Worm (Caenorhabditis elegans) whole organism, L4 larva: ENCODE measurements around the gene aex-2.

Experiments used
- T26A8.4 ChIP-seq: fragments of 200-800 bp; sonication (Bioruptor generic); IDR thresholded peaks from 2 replicates; pipeline ENCODE4 v1.3.6; 2022; ENCODE audit warnings: missing genetic modification characterization, missing compliant biosample characterization
- aly-2 ChIP-seq: sonication (generic microtip); optimal IDR thresholded peaks from 2 replicates; lab custom pipeline; 2018; ENCODE audit warnings: missing biosample characterization, missing genetic modification characterization
- ama-1 ChIP-seq: fragments of 150-350 bp; optimal IDR thresholded peaks from 2 replicates; lab custom pipeline; 2014; ENCODE audit warnings: inconsistent platforms, mixed read lengths
- ceh-20 ChIP-seq: fragments of 200-800 bp; sonication (Bioruptor generic); IDR thresholded peaks from 2 replicates; pipeline ENCODE4 v1.3.6; 2022; ENCODE audit warnings: missing genetic modification reagents, missing genetic modification characterization, missing compliant biosample characterization
- ceh-82 ChIP-seq: sonication (generic microtip); optimal IDR thresholded peaks from 2 replicates; lab custom pipeline; 2017; ENCODE audit warnings: missing biosample characterization, missing genetic modification characterization
- ces-1 ChIP-seq: fragments of 150-350 bp; sonication (generic microtip); optimal IDR thresholded peaks from 4 replicates; lab custom pipeline; 2014; ENCODE audit warnings: missing biosample characterization, missing genetic modification reagents, missing genetic modification characterization
- daf-8 ChIP-seq: fragments of 200-800 bp; sonication (Bioruptor generic); IDR thresholded peaks from 2 replicates; pipeline ENCODE4 v1.3.6; 2022; ENCODE audit warnings: missing genetic modification characterization, missing compliant biosample characterization
- egl-27 ChIP-seq: sonication (generic microtip); optimal IDR thresholded peaks from 3 replicates; lab custom pipeline; 2017; ENCODE audit warnings: missing biosample characterization, missing genetic modification reagents, missing genetic modification characterization
- lin-29 ChIP-seq: fragments of 200-800 bp; sonication (Bioruptor generic); IDR thresholded peaks from 2 replicates; pipeline ENCODE4 v1.3.6; 2022; ENCODE audit warnings: missing genetic modification reagents, missing genetic modification characterization, missing compliant biosample characterization
- snpc-4 ChIP-seq: fragments of 150-350 bp; optimal IDR thresholded peaks from 2 replicates; lab custom pipeline; 2014; ENCODE audit warnings: missing biosample characterization, missing genetic modification characterization
- unc-39 ChIP-seq: sonication (generic microtip); optimal IDR thresholded peaks from 2 replicates; lab custom pipeline; 2017; ENCODE audit warnings: missing biosample characterization, missing genetic modification characterization
- unc-62 ChIP-seq, 3 experiments: fragments of 150-350 bp in 1 of 3; sonication (generic microtip); optimal IDR thresholded peaks in 2 of 3; peaks in 1 of 3; 1 replicate in 1 of 3; 2 replicates in 2 of 3; lab custom pipeline; 2014 to 2017; ENCODE audit warnings: missing biosample characterization in 3 of 3, missing genetic modification characterization in 3 of 3, missing genetic modification reagents in 3 of 3, missing genotype in 1 of 3

- TF ChIP-seq ces-1 = no peak
- TF ChIP-seq ama-1 (lab: Kevin White, UChicago) = no peak
- no peak for TF ChIP-seq snpc-4 (tag; lab: Kevin White, UChicago)
- no peak for TF ChIP-seq aly-2 (tag; lab: Kevin White, UChicago)
- no peak for TF ChIP-seq unc-39 (tag; lab: Kevin White, UChicago)
- no peak for TF ChIP-seq T26A8.4
- no peak for TF ChIP-seq ceh-20 (GFP tag; lab: Robert Waterston, UW)
- no peak for TF ChIP-seq unc-62 (GFP tag; optimal IDR thresholded peaks at IDR 0.05 in 1 of 2; lab: Kevin White, UChicago)
- no peak for TF ChIP-seq unc-62 (tag; optimal IDR thresholded peaks at IDR 0.05; lab: Kevin White, UChicago)
- no peak for TF ChIP-seq egl-27 (tag; lab: Kevin White, UChicago)
- TF ChIP-seq ceh-82 (tag; lab: Kevin White, UChicago) = no peak
- TF ChIP-seq lin-29 = no peak
- no peak for TF ChIP-seq daf-8
Observed at ce11 chrX:9622609-9623008, 30.3 kb downstream of the aex-2 start.
